Fruit fly (Drosophila melanogaster): Measurements from ENCODE around the gene nAChRbeta3.

dm6 chr2L:591511-591910, 46.6 kb downstream of the nAChRbeta3 start:
- TF ChIP-seq CG8159 (tag; optimal IDR thresholded peaks at IDR 0.05) (no peak), Ets98B (GFP tag; IDR thresholded peaks at IDR 0.05) (no peak), CG14655 (GFP tag; optimal IDR thresholded peaks at IDR 0.05) (no peak), gl (tag; optimal IDR thresholded peaks at IDR 0.05) (no peak), Pif1B (GFP tag; optimal IDR thresholded peaks at IDR 0.05) (no peak), CG17806 (tag; optimal IDR thresholded peaks at IDR 0.05) (no peak), CG10348 (GFP tag; IDR thresholded peaks at IDR 0.05) (no peak), CG8301 (tag; optimal IDR thresholded peaks at IDR 0.05) (no peak), EcR (GFP tag; optimal IDR thresholded peaks at IDR 0.05) (no peak)

Measured in whole organism, pupa.